Worm (Caenorhabditis elegans) whole organism, dauer: Measurements from ENCODE around the gene spig-7.

Experiments used
- unc-62 ChIP-seq: sonication (generic microtip); optimal IDR thresholded peaks from 2 replicates; lab custom pipeline; 2017; ENCODE audit warnings: missing biosample characterization, missing genetic modification reagents, missing genetic modification characterization

Gene spig-7

ce11 chrV:1494469-1494868, at the start of gene spig-7:
Gene spig-7 (plus strand): TSS chrV:1494769.
- TF ChIP-seq unc-62 = no peak

- no peak for TF ChIP-seq unc-62
Observed at ce11 chrV:1445081-1445480, 49.5 kb upstream of the spig-7 start, which contains the start of gene cnc-5. Gene cnc-5 (plus strand): TSS chrV:1445381.

ce11 chrV:1447079-1447478, 47.5 kb upstream of the spig-7 start, which contains the start of gene cnc-4:
Gene cnc-4 (plus strand): TSS chrV:1447195.
- TF ChIP-seq unc-62 = no peak

- TF ChIP-seq unc-62 = no peak
Observed at ce11 chrV:1447724-1448123, 46.8 kb upstream of the spig-7 start, which contains the start of gene cnc-3. Gene cnc-3 (plus strand): TSS chrV:1448004.

- no peak for TF ChIP-seq unc-62
Observed at ce11 chrV:1450160-1450559, 44.4 kb upstream of the spig-7 start, which contains the start of gene cnc-2. Gene cnc-2 (minus strand): TSS chrV:1450183.

ce11 chrV:1451334-1451733, 43.2 kb upstream of the spig-7 start, which contains the start of gene srj-23:
Gene srj-23 (plus strand): TSS chrV:1451634.
- no peak for TF ChIP-seq unc-62

- TF ChIP-seq unc-62 = no peak
Observed at ce11 chrV:1454762-1455161, 39.8 kb upstream of the spig-7 start, which contains the start of gene chil-14. Gene chil-14 (plus strand): TSS chrV:1455062.

ce11 chrV:1455280-1455679, 39.3 kb upstream of the spig-7 start:
- TF ChIP-seq unc-62 = no peak

- TF ChIP-seq unc-62 = no peak
Observed at ce11 chrV:1456614-1457013, 38.0 kb upstream of the spig-7 start.

- no peak for TF ChIP-seq unc-62
Observed at ce11 chrV:1459374-1459926, 35.1 kb upstream of the spig-7 start.

ce11 chrV:1460069-1460468, 34.5 kb upstream of the spig-7 start, which contains the start of gene hacd-1:
Gene hacd-1 (plus strand): TSS chrV:1460369.
- TF ChIP-seq unc-62 = no peak

- TF ChIP-seq unc-62 = no peak
Observed at ce11 chrV:1464543-1465040, 30.0 kb upstream of the spig-7 start, which contains the start of the genes fpn-1.2 and pqn-54. Gene fpn-1.2 (minus strand): TSS chrV:1464699. Gene pqn-54 (plus strand): TSS chrV:1464990.

ce11 chrV:1465932-1466331, 28.6 kb upstream of the spig-7 start:
- no peak for TF ChIP-seq unc-62

ce11 chrV:1466949-1467348, 27.6 kb upstream of the spig-7 start:
- TF ChIP-seq unc-62 = no peak

- TF ChIP-seq unc-62 = no peak
Observed at ce11 chrV:1467444-1467843, 27.1 kb upstream of the spig-7 start, which contains the start of gene gid-8. Gene gid-8 (plus strand): TSS chrV:1467744.

- TF ChIP-seq unc-62 = no peak
Observed at ce11 chrV:1468905-1469304, 25.7 kb upstream of the spig-7 start.

- no peak for TF ChIP-seq unc-62
Observed at ce11 chrV:1471078-1471969, 23.2 kb upstream of the spig-7 start.
